Worm (Caenorhabditis elegans) whole organism, L4/young adult: ENCODE measurements around the gene Y105C5B.19.

Source experiments
- W03F9.2 ChIP-seq: fragments of 150-350 bp; optimal IDR thresholded peaks from 2 replicates; lab custom pipeline; 2014; ENCODE audit warnings: missing biosample characterization, missing genetic modification characterization
- dao-5 ChIP-seq: sonication (generic microtip); optimal IDR thresholded peaks from 2 replicates; lab custom pipeline; 2016; ENCODE audit warnings: missing genotype, missing genetic modification characterization, moderate library complexity, missing compliant biosample characterization
- him-1 ChIP-seq: sonication (generic microtip); optimal IDR thresholded peaks from 2 replicates; lab custom pipeline; 2016; ENCODE audit warnings: missing genotype, missing genetic modification reagents, missing genetic modification characterization, missing compliant biosample characterization

ce11 chrIV:16024165-16024564 is 40.4 kb upstream of the Y105C5B.19 start:
- TF ChIP-seq him-1 (tag; lab: Kevin White, UChicago) = no peak
- TF ChIP-seq W03F9.2 (tag; lab: Kevin White, UChicago) = no peak
- TF ChIP-seq dao-5 (tag; lab: Kevin White, UChicago) = no peak
